Worm (Caenorhabditis elegans): ENCODE data around the gene cutl-12.
A peak's percentile ranks its signal among the peaks of the same experiment; 100 is the strongest.

Gene cutl-12

DNA sequence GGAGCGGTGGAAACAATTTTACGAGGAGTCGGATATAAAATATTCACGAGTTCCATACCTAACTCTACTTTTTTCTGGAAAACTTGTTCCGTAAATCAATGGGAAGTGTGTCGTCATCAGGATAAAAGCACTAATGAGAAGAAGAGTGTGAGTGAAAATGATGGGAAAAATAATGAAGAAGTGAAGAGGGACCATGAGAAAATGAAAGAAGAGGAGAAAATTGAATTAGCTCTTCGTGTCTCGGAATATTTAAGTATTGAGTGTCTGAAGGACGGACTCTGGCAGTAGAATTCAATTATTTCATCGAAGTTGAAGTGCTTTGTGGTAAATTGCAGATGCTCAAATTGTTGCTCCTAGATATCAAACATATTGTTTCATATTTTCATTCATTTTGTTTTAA, 45.1 kb downstream of the cutl-12 start:
- TF ChIP-seq cebp-1 (GFP tag; IDR thresholded peaks at IDR 0.05): no peak
- TF ChIP-seq cebp-1 (tag; optimal IDR thresholded peaks at IDR 0.05): no peak
- TF ChIP-seq hmg-1.2 (GFP tag; IDR thresholded peaks at IDR 0.05): no peak
- TF ChIP-seq ceh-91 (GFP tag; IDR thresholded peaks at IDR 0.05): no peak
- TF ChIP-seq Y95B8A.8 (GFP tag; IDR thresholded peaks at IDR 0.05): no peak
- TF ChIP-seq let-607 (tag; optimal IDR thresholded peaks at IDR 0.05): no peak
- no peak for TF ChIP-seq madf-10 (tag; optimal IDR thresholded peaks at IDR 0.05)
- no peak for TF ChIP-seq mel-28 (tag; optimal IDR thresholded peaks at IDR 0.05; ENCODE audit: borderline replicate concordance)

DNA sequence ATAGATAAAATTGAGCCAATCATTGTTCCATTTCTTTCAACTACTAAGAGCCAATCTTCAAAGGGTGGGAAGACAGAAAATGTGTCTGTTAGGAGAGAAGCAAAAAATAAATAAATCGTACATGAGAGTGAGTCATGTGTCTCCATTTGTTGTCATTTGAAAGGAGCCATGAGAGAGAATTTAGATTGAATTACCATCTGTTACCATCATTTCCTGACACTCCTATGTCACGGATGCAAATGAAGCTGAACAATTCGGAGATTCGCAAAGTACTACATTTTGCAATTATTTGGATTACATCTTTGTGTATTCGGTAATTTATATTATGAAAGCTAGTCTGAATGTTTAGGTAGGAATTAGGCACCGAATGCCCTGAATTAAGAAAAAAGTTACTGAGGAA, 45.8 kb downstream of the cutl-12 start:
- TF ChIP-seq hmg-20 (GFP tag; IDR thresholded peaks at IDR 0.05): no peak
- TF ChIP-seq ztf-22 (GFP tag; optimal IDR thresholded peaks at IDR 0.05): no peak
- TF ChIP-seq ceh-91 (GFP tag; IDR thresholded peaks at IDR 0.05): no peak
- no peak for TF ChIP-seq hrde-1 (tag; optimal IDR thresholded peaks at IDR 0.05; ENCODE audit: borderline replicate concordance)
- TF ChIP-seq mel-28 (tag; optimal IDR thresholded peaks at IDR 0.05; ENCODE audit: borderline replicate concordance): no peak
- TF ChIP-seq madf-3 (GFP tag; IDR thresholded peaks at IDR 0.05): no peak

DNA sequence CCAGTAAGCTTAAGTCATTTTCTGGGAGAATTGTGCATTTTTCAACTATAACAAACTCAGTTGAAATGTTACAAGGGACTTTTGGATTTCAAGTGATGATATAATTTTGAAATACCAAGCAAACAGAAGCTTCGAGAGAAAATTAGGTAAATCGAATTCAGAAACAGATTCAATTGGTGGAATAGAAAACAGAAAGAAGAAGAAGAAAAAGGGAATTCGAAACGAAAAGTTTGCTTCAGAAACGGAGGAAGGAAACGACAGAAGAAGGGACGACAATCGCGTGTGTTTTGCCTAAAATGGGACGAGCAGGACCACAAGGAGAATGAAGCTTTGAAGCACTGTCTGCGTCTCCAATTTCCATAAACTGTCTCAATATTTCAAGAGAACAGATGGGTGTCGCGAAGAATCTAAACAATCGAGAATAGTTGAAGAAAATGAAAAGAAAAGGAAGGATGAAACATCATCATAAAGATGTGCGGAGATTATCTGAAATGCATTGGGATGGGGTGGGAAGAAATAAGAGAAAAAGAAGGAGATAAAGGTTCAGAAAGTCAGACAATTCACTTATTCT, 46.5 kb downstream of the cutl-12 start:
- TF ChIP-seq tbx-9 (tag; optimal IDR thresholded peaks at IDR 0.05; ENCODE audit: borderline replicate concordance) (no peak), nfyb-1 (GFP tag; IDR thresholded peaks at IDR 0.05) (no peak), F33H1.4 (GFP tag; IDR thresholded peaks at IDR 0.05) (no peak), lir-1 (GFP tag; conservative IDR thresholded peaks at IDR 0.05) (no peak), hmg-1.2 (GFP tag; IDR thresholded peaks at IDR 0.05) (peak; percentile 39; the same call in 1 of the 2 replicates), F37B4.10 (GFP tag; IDR thresholded peaks at IDR 0.05) (no peak)

DNA sequence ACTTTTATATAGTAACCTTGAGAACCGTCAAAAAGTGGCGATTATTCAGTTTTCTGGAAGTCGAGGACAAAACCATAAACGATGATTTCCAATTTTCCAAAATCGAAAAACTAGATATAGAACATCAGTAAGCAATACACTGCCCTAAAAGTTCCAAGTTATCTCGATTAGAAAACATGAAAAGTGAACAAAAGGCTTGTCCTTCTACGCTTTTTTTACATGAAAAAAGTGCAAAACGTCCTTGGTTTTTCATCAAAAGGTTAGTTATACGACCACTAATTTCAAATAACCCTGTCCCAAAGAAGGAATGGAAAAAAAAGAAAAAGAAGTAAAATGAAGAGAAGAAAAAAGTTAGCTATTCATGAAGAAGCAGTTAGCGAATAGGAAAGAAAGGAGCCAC, 48.4 kb downstream of the cutl-12 start:
- TF ChIP-seq chd-7 (tag; optimal IDR thresholded peaks at IDR 0.05) (no peak), madf-3 (GFP tag; IDR thresholded peaks at IDR 0.05) (no peak), bed-2 (GFP tag; IDR thresholded peaks at IDR 0.05) (no peak), rcor-1 (GFP tag; IDR thresholded peaks at IDR 0.05) (no peak), akir-1 (GFP tag; optimal IDR thresholded peaks at IDR 0.05) (no peak), ceh-91 (GFP tag; IDR thresholded peaks at IDR 0.05) (no peak)

DNA sequence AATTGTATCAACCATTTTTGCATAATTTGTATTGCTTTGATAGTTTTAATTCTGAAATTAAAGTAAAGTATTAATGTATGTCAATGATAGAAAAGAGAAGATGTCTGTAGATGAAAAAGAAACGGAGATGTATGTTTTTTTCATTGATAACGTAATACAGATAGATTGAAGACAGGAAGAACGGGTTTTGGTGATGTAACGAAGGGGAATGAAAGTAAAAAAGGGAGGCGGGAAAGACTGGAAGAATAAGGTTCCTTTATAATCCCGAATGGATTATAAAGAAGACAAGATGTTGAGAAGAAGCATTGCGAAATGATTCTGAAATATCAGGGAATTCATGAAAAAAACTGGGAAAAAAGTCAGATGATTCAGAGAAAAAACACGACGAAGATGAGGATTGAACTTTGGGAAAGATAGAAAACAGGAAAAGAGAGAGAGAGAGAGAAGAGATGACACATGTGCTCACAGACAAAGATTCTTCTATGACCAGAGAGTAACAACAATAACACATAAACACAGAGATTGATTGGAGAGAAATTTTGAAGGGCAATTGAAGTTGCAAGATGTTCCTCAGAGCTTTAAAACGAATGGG, 49.2 kb downstream of the cutl-12 start, which contains the start of gene F54C9.11:
TSS of gene F54C9.11 (minus strand) at position 51 of the 592 bp plus-strand sequence.
- TF ChIP-seq ceh-40 (GFP tag; IDR thresholded peaks at IDR 0.05): no peak
- no peak for TF ChIP-seq lir-1 (GFP tag; conservative IDR thresholded peaks at IDR 0.05)
- no peak for TF ChIP-seq let-607 (tag; optimal IDR thresholded peaks at IDR 0.05)
- TF ChIP-seq ets-4 (GFP tag; optimal IDR thresholded peaks at IDR 0.05): no peak
- TF ChIP-seq bed-2 (GFP tag; IDR thresholded peaks at IDR 0.05): no peak
- TF ChIP-seq lin-35 (GFP tag; optimal IDR thresholded peaks at IDR 0.05): peak in 1 of 3 experiments; percentile 20
- TF ChIP-seq cebp-1 (GFP tag; IDR thresholded peaks at IDR 0.05): peak; percentile 41; the same call in 1 of the 2 replicates
- peak; percentile 87 for TF ChIP-seq cebp-1 (tag; optimal IDR thresholded peaks at IDR 0.05)
- no peak for TF ChIP-seq F49E8.2 (tag; optimal IDR thresholded peaks at IDR 0.05; ENCODE audit: insufficient read depth)
- no peak for TF ChIP-seq nhr-80 (tag; optimal IDR thresholded peaks at IDR 0.05)
- TF ChIP-seq hmg-1.2 (GFP tag; IDR thresholded peaks at IDR 0.05): no peak
- no peak for TF ChIP-seq nfya-1 (tag; optimal IDR thresholded peaks at IDR 0.05; ENCODE audit: borderline replicate concordance, insufficient read depth)
- no peak for TF ChIP-seq B0261.1 (tag; optimal IDR thresholded peaks at IDR 0.05)
- peak; percentile 35 for TF ChIP-seq somi-1 (GFP tag; optimal IDR thresholded peaks at IDR 0.05)
- no peak for TF ChIP-seq attf-6 (GFP tag; IDR thresholded peaks at IDR 0.05)
- TF ChIP-seq nhr-179 (tag; optimal IDR thresholded peaks at IDR 0.05): no peak
- no peak for TF ChIP-seq efl-1 (GFP tag; optimal IDR thresholded peaks at IDR 0.05)
- no peak for TF ChIP-seq bed-1 (GFP tag; IDR thresholded peaks at IDR 0.05)
- TF ChIP-seq ztf-28 (GFP tag; IDR thresholded peaks at IDR 0.05): no peak

All from whole organism, young adult.